Worm (Caenorhabditis elegans): ENCODE measurements around the gene mma-1.

DNA sequence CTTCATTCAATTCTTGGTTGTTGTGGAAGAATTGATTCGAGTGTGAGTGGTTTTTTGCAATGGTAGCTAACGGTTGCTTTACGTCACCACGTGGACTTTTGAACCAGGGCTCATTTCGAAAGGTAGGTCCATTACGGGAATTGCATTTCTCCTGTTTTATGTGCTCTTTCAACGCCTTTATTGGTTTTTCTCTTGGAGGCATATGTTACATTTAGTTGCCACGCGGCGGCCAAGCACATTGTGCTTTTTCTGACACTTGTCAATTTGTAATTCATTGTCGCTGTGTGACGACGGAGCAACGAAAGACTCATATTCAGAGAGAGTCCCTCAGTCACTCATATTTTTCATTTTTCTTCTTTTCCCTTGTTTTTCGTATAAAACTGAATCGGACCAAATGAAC, 11.3 kb downstream of the mma-1 start:
- TF ChIP-seq med-1 (GFP tag; optimal IDR thresholded peaks at IDR 0.05; ENCODE audit: insufficient read depth) (no peak), tab-1 (GFP tag; IDR thresholded peaks at IDR 0.05) (no peak), cog-1 (tag; optimal IDR thresholded peaks at IDR 0.05) (no peak), klf-2 (GFP tag; conservative IDR thresholded peaks at IDR 0.05) (no peak), ztf-23 (GFP tag; IDR thresholded peaks at IDR 0.05) (no peak), flt-1 (GFP tag; IDR thresholded peaks at IDR 0.05) (no peak)
